Worm (Caenorhabditis elegans): ENCODE results near the gene klp-18.

klp-18 gene

DNA sequence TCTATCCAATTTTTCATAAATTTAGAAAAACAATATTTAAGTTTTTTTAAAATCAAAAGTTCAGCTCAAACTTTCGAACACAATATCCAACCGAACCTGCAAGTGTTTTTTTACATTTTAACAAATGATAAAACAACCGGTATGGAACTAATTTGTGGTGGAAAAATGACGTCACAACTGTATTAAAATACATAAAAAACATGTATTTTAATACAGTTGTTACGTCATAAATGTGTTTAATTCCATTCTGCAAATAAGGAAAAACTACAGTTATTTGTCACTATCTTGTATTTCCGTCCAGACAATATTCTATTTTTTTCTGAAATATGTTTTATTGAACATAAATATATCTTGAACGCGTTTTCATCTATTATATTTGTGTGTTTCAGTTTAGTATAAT is 27.8 kb upstream of the klp-18 start:
- TF ChIP-seq blmp-1 (tag; optimal IDR thresholded peaks at IDR 0.05; ENCODE audit: insufficient read depth) (no peak), nhr-10 (tag; optimal IDR thresholded peaks at IDR 0.05) (no peak), ceh-82 (tag; optimal IDR thresholded peaks at IDR 0.05) (no peak), nhr-23 (tag; optimal IDR thresholded peaks at IDR 0.05) (no peak), egl-27 (tag; optimal IDR thresholded peaks at IDR 0.05) (no peak), nhr-12 (tag; optimal IDR thresholded peaks at IDR 0.05) (no peak), nhr-6 (tag; optimal IDR thresholded peaks at IDR 0.05) (no peak), ztf-4 (tag; optimal IDR thresholded peaks at IDR 0.05) (no peak), fos-1 (tag; optimal IDR thresholded peaks at IDR 0.05) (no peak), aly-2 (tag; optimal IDR thresholded peaks at IDR 0.05) (no peak), ZK546.5 (tag; optimal IDR thresholded peaks at IDR 0.05) (no peak), gmeb-1 (tag; optimal IDR thresholded peaks at IDR 0.05) (no peak), mab-5 (tag; optimal IDR thresholded peaks at IDR 0.05) (no peak)

DNA sequence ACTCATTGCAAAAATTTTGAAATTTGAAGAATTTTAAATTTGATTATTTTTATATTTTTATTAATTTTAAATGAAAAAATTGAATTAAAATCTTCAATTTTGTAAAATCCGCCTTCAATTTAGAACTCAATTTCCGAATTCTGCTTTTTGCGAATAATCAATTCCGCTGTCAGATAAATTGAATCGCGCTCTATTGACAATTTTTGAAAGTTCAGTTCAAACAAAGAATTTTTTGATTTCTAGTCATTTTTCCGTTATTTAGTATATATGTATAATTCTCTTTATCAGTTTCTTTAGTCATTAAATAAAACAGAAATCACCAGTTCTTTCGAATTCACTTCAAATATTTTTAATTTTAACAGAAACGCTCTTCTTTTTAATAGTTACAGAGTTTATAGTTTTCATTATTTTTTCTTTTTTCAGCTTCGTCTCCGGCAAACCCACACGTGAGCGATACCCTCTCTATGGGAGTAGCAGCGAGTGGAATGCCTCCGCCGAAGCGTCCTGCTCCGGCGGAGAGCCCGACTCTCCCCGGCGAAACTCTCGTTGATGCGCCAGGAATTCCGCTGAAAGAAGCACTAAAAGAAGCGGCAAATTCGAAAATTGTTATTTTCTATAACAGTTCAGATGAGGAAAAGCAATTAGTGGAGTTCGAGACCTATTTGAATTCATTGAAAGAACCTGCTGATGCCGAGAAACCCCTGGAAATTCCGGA is 27.1 kb upstream of the klp-18 start:
- TF ChIP-seq fos-1 (tag; optimal IDR thresholded peaks at IDR 0.05), result peak; percentile 34
- TF ChIP-seq gmeb-1 (tag; optimal IDR thresholded peaks at IDR 0.05), result no peak
- TF ChIP-seq elt-1 (tag; optimal IDR thresholded peaks at IDR 0.05), result no peak
- TF ChIP-seq lsy-2 (tag; optimal IDR thresholded peaks at IDR 0.05), result no peak
- no peak for TF ChIP-seq aly-2 (tag; optimal IDR thresholded peaks at IDR 0.05)
- no peak for TF ChIP-seq Y55F3AM.14 (GFP tag; optimal IDR thresholded peaks at IDR 0.05)
- no peak for TF ChIP-seq crh-2 (tag; optimal IDR thresholded peaks at IDR 0.05)
- TF ChIP-seq nhr-21 (tag; optimal IDR thresholded peaks at IDR 0.05), result no peak
- no peak for TF ChIP-seq lin-39 (tag; optimal IDR thresholded peaks at IDR 0.05)
- TF ChIP-seq elt-3 (tag; optimal IDR thresholded peaks at IDR 0.05), result no peak
- no peak for TF ChIP-seq ama-1 (optimal IDR thresholded peaks at IDR 0.05)
- no peak for TF ChIP-seq nhr-10 (tag; optimal IDR thresholded peaks at IDR 0.05)
- peak; percentile 42 for TF ChIP-seq C34F6.9 (tag; optimal IDR thresholded peaks at IDR 0.05)
- no peak for TF ChIP-seq nhr-23 (tag; optimal IDR thresholded peaks at IDR 0.05)
- TF ChIP-seq egl-27 (tag; optimal IDR thresholded peaks at IDR 0.05), result no peak
- no peak for TF ChIP-seq sma-9 (GFP tag; optimal IDR thresholded peaks at IDR 0.05)
- TF ChIP-seq sma-9 (tag; optimal IDR thresholded peaks at IDR 0.05), result no peak
- peak; percentile 42 for TF ChIP-seq unc-55 (GFP tag; optimal IDR thresholded peaks at IDR 0.05)

DNA sequence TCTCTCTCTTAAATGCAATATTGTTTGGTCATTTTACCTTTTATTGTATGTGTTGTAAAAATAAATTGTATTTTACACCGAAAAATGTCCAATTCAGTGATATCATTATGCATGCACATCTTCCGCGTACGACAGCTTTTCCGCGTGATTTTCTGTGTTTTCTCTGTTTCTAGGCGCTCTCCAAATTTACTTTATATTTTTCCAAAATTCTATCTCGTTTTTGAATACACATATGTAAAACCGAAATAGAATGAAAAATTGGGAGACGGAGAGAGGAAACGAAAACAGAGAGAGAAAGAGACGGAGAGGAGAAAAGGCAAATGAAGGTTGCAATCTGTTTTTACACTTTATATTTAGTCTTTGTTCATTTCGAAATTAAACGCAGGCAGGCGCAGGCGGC is 23.5 kb upstream of the klp-18 start:
- TF ChIP-seq mdl-1 (tag; optimal IDR thresholded peaks at IDR 0.05), result no peak
- TF ChIP-seq lsy-2 (tag; optimal IDR thresholded peaks at IDR 0.05), result peak in 1 of 2 experiments; percentile 63
- TF ChIP-seq snpc-4 (tag; optimal IDR thresholded peaks at IDR 0.05), result no peak
- no peak for TF ChIP-seq lin-11 (tag; optimal IDR thresholded peaks at IDR 0.05)
- peak; percentile 71 for TF ChIP-seq unc-55 (GFP tag; optimal IDR thresholded peaks at IDR 0.05)
- TF ChIP-seq unc-62 (GFP tag; optimal IDR thresholded peaks at IDR 0.05), result no peak
- peak; percentile 88 for TF ChIP-seq C34F6.9 (tag; optimal IDR thresholded peaks at IDR 0.05)
- no peak for TF ChIP-seq sma-3 (GFP tag; optimal IDR thresholded peaks at IDR 0.05)
- peak; percentile 77 for TF ChIP-seq sma-9 (GFP tag; optimal IDR thresholded peaks at IDR 0.05)
- TF ChIP-seq sma-9 (tag; optimal IDR thresholded peaks at IDR 0.05), result no peak
- TF ChIP-seq mab-5 (tag; optimal IDR thresholded peaks at IDR 0.05), result no peak
- TF ChIP-seq sem-4 (tag; optimal IDR thresholded peaks at IDR 0.05), result no peak
- no peak for TF ChIP-seq aly-2 (tag; optimal IDR thresholded peaks at IDR 0.05)
- no peak for TF ChIP-seq alr-1 (tag; optimal IDR thresholded peaks at IDR 0.05)
- no peak for TF ChIP-seq nhr-6 (tag; optimal IDR thresholded peaks at IDR 0.05)
- no peak for TF ChIP-seq lin-39 (tag; optimal IDR thresholded peaks at IDR 0.05)
- TF ChIP-seq nhr-10 (tag; optimal IDR thresholded peaks at IDR 0.05), result no peak
- TF ChIP-seq R02D3.7 (tag; optimal IDR thresholded peaks at IDR 0.05), result no peak
- peak; percentile 64 for TF ChIP-seq nhr-129 (tag; optimal IDR thresholded peaks at IDR 0.05)
- no peak for TF ChIP-seq nhr-77 (tag; optimal IDR thresholded peaks at IDR 0.05)
- TF ChIP-seq crh-2 (tag; optimal IDR thresholded peaks at IDR 0.05), result peak; percentile 58
- peak; percentile 63 for TF ChIP-seq nhr-25 (tag; optimal IDR thresholded peaks at IDR 0.05)
- peak; percentile 22 for TF ChIP-seq F13H6.1 (tag; optimal IDR thresholded peaks at IDR 0.05)
- TF ChIP-seq dmd-4 (tag; optimal IDR thresholded peaks at IDR 0.05), result no peak
- TF ChIP-seq gmeb-1 (tag; optimal IDR thresholded peaks at IDR 0.05), result peak; percentile 24
- TF ChIP-seq ceh-16 (tag; optimal IDR thresholded peaks at IDR 0.05), result no peak
- peak; percentile 2 for TF ChIP-seq ama-1 (optimal IDR thresholded peaks at IDR 0.05)
- TF ChIP-seq ztf-1 (GFP tag; conservative IDR thresholded peaks at IDR 0.05), result no peak
- TF ChIP-seq nhr-12 (tag; optimal IDR thresholded peaks at IDR 0.05), result no peak
- peak; percentile 16 for TF ChIP-seq skn-1 (tag; optimal IDR thresholded peaks at IDR 0.05)
